Fruit fly (Drosophila melanogaster) whole organism, embryonic: ENCODE results near the gene CG1142.

Source experiments
- Bgb ChIP-seq: fragments of 200-800 bp; sonication (Bioruptor generic); IDR thresholded peaks from 2 replicates; pipeline ENCODE4 v1.3.6; 2022; ENCODE audit warnings: missing biosample characterization, missing genetic modification characterization; ENCODE audit not compliant: partially characterized antibody
- CG12104 ChIP-seq: fragments of 200-800 bp; sonication (Bioruptor generic); optimal IDR thresholded peaks from 3 replicates; lab custom pipeline; 2016; ENCODE audit warnings: missing biosample characterization, missing genetic modification characterization
- CG3726 ChIP-seq: fragments of 200-800 bp; sonication (Bioruptor generic); IDR thresholded peaks from 3 replicates; pipeline ENCODE4, ENCODE4 v1.3.6; 2022; ENCODE audit warnings: missing biosample characterization, missing genetic modification characterization
- CG3838 ChIP-seq: fragments of 200-800 bp; sonication (Bioruptor generic); optimal IDR thresholded peaks from 3 replicates; lab custom pipeline; 2016; ENCODE audit warnings: missing biosample characterization, missing genetic modification characterization
- Sox100B ChIP-seq: fragments of 200-800 bp; sonication (Bioruptor generic); optimal IDR thresholded peaks from 3 replicates; lab custom pipeline; 2018; ENCODE audit warnings: missing biosample characterization, mild to moderate bottlenecking, missing genetic modification characterization
- dmrt11E ChIP-seq: fragments of 200-800 bp; sonication (Bioruptor generic); optimal IDR thresholded peaks from 3 replicates; lab custom pipeline; 2018; ENCODE audit warnings: missing biosample characterization, mild to moderate bottlenecking, missing genetic modification characterization, moderate library complexity
- hb ChIP-seq: fragments of 200-800 bp; sonication (Bioruptor generic); IDR thresholded peaks from 3 replicates; pipeline ENCODE4 v1.3.6; 2022; ENCODE audit warnings: missing biosample characterization, missing genetic modification characterization; ENCODE audit not compliant: partially characterized antibody
- vnd ChIP-seq: fragments of 200-800 bp; sonication (Bioruptor generic); IDR thresholded peaks from 3 replicates; pipeline ENCODE4 v1.3.6; 2022; ENCODE audit warnings: missing biosample characterization, missing genetic modification characterization; ENCODE audit not compliant: partially characterized antibody
- wor ChIP-seq: fragments of 200-800 bp; sonication (Bioruptor generic); IDR thresholded peaks from 2 replicates; pipeline ENCODE4 v1.3.6; 2022; ENCODE audit warnings: missing biosample characterization, missing genetic modification characterization

DNA sequence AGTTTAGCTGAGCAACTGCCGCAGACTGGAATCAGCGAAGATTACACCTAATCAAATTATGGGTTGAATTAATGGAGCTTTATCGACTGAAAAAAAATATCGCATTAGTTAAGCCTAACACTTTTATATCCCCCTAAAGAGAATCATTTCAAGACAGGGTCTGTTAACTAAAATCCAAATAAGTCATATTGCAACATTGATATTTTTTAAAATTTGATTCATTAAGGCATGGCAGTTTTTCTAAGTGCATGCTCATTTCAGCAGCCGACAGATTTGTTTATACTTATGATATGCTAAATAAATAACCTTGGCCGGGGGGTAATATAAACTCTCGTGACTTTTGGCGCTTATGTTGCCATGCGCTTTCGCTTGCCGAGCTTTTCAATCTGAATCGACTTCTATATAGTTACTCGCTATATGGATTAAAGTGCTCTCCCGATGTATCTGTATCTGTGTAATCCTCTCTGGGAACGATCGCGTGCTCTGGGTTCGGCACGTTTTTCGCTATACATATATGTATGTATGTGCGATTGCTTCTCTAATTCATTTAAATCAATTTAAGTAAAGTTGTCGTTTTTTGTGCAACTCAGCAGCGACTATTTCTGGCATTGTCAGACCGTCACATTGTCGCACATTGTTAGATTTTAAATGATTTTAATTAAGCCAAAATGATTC, 32.9 kb upstream of the CG1142 start:
- TF ChIP-seq CG3726 (peak; percentile 64; the same call in 1 of the 3 replicates), Sox100B (GFP tag; lab: Kevin White, UChicago) (peak; percentile 17), vnd (GFP tag; lab: Robert Waterston, UW) (no peak), CG12104 (GFP tag; lab: Kevin White, UChicago) (peak; percentile 53), CG3838 (GFP tag; lab: Kevin White, UChicago) (peak; percentile 65), dmrt11E (tag; lab: Kevin White, UChicago) (no peak), Bgb (GFP tag; lab: Robert Waterston, UW) (no peak), wor (no peak), hb (GFP tag; lab: Robert Waterston, UW) (no peak)
